Fruit fly (Drosophila melanogaster) whole organism, embryonic: ENCODE results near the gene CG13117.

ENCODE experiments used
- Bteb2 ChIP-seq: fragments of 200-800 bp; sonication (Bioruptor generic); optimal IDR thresholded peaks from 2 replicates; lab custom pipeline; 2016; ENCODE audit warnings: missing biosample characterization, missing genetic modification characterization
- CG11560 ChIP-seq: fragments of 200-800 bp; sonication (Bioruptor generic); IDR thresholded peaks from 3 replicates; pipeline ENCODE4 v1.3.6; 2022; ENCODE audit warnings: missing biosample characterization, missing genetic modification characterization
- CG11695 ChIP-seq: fragments of 200-800 bp; sonication (Bioruptor generic); IDR thresholded peaks from 3 replicates; pipeline ENCODE4 v1.3.6; 2022; ENCODE audit warnings: missing biosample characterization, missing genetic modification characterization
- CG11696 ChIP-seq: fragments of 200-800 bp; sonication (Bioruptor generic); IDR thresholded peaks from 2 replicates; pipeline ENCODE4 v1.3.6; 2022; ENCODE audit warnings: missing biosample characterization, missing genetic modification characterization
- CG13624 ChIP-seq: fragments of 200-800 bp; sonication (Bioruptor generic); optimal IDR thresholded peaks from 2 replicates; lab custom pipeline; 2016; ENCODE audit warnings: missing biosample characterization, missing genetic modification characterization
- CG13775 ChIP-seq: fragments of 200-800 bp; sonication (Bioruptor generic); optimal IDR thresholded peaks from 3 replicates; lab custom pipeline; 2017; ENCODE audit warnings: missing biosample characterization, mild to moderate bottlenecking, missing genetic modification characterization
- CG15514 ChIP-seq: fragments of 200-800 bp; sonication (Bioruptor generic); optimal IDR thresholded peaks from 3 replicates; lab custom pipeline; 2017; ENCODE audit warnings: missing biosample characterization, missing genetic modification characterization, mild to moderate bottlenecking, moderate library complexity, missing genetic modification reagents
- CG1603 ChIP-seq: fragments of 200-800 bp; sonication (Bioruptor generic); optimal IDR thresholded peaks from 2 replicates; lab custom pipeline; 2019; ENCODE audit warnings: missing biosample characterization, mild to moderate bottlenecking, missing genetic modification characterization, moderate library complexity
- CG17568 ChIP-seq: fragments of 200-800 bp; sonication (Bioruptor generic); optimal IDR thresholded peaks from 2 replicates; lab custom pipeline; 2018; ENCODE audit warnings: missing biosample characterization, mild to moderate bottlenecking, missing genetic modification characterization, moderate library complexity
- CG18011 ChIP-seq: fragments of 200-800 bp; sonication (Bioruptor generic); optimal IDR thresholded peaks from 2 replicates; lab custom pipeline; 2017; ENCODE audit warnings: missing biosample characterization, missing genetic modification characterization, mild to moderate bottlenecking, moderate library complexity, missing genotype
- CG18262 ChIP-seq: fragments of 200-800 bp; optimal IDR thresholded peaks from 3 replicates; lab custom pipeline; 2019; ENCODE audit warnings: missing biosample characterization, mild to moderate bottlenecking, missing genetic modification characterization, moderate library complexity
- CG18764 ChIP-seq: fragments of 200-800 bp; sonication (Bioruptor generic); optimal IDR thresholded peaks from 3 replicates; lab custom pipeline; 2016; ENCODE audit warnings: missing biosample characterization, missing genetic modification characterization
- CG4360 ChIP-seq: fragments of 200-800 bp; sonication (Bioruptor generic); IDR thresholded peaks from 2 replicates; pipeline ENCODE4 v1.3.6; 2022; ENCODE audit warnings: missing biosample characterization, missing genetic modification characterization
- CG4424 ChIP-seq: fragments of 200-800 bp; sonication (Bioruptor generic); optimal IDR thresholded peaks from 3 replicates; lab custom pipeline; 2016; ENCODE audit warnings: missing biosample characterization, missing genetic modification characterization
- CG5180 ChIP-seq: fragments of 200-800 bp; sonication (Bioruptor generic); optimal IDR thresholded peaks from 3 replicates; lab custom pipeline; 2017; ENCODE audit warnings: missing biosample characterization, missing genetic modification characterization, mild to moderate bottlenecking, moderate library complexity, missing genetic modification reagents
- CG8944 ChIP-seq: fragments of 200-800 bp; sonication (Bioruptor generic); optimal IDR thresholded peaks from 3 replicates; lab custom pipeline; 2016; ENCODE audit warnings: missing biosample characterization, missing genetic modification characterization
- CG9727 ChIP-seq: fragments of 200-800 bp; sonication (Bioruptor generic); optimal IDR thresholded peaks from 3 replicates; lab custom pipeline; 2017; ENCODE audit warnings: missing biosample characterization, mild to moderate bottlenecking, missing genetic modification characterization
- CG9817 ChIP-seq: fragments of 200-800 bp; sonication (Bioruptor generic); optimal IDR thresholded peaks from 2 replicates; lab custom pipeline; 2018; ENCODE audit warnings: missing biosample characterization, mild to moderate bottlenecking, missing genetic modification characterization, moderate library complexity
- HLH4C ChIP-seq: fragments of 200-800 bp; sonication (Bioruptor generic); IDR thresholded peaks from 3 replicates; pipeline ENCODE4 v1.3.6; 2022; ENCODE audit warnings: missing biosample characterization, missing genetic modification characterization; ENCODE audit not compliant: partially characterized antibody
- Max ChIP-seq: fragments of 200-800 bp; sonication (Bioruptor generic); optimal IDR thresholded peaks from 2 replicates; lab custom pipeline; 2016; ENCODE audit warnings: missing biosample characterization, mild to moderate bottlenecking, missing genetic modification characterization
- Mes4 ChIP-seq: fragments of 200-800 bp; sonication (Bioruptor generic); optimal IDR thresholded peaks from 2 replicates; lab custom pipeline; 2016; ENCODE audit warnings: missing biosample characterization, missing genetic modification characterization
- Nf-YC ChIP-seq: fragments of 200-800 bp; optimal IDR thresholded peaks from 3 replicates; lab custom pipeline; 2019; ENCODE audit warnings: missing biosample characterization, mild to moderate bottlenecking, missing genetic modification characterization, moderate library complexity
- Sox100B ChIP-seq: fragments of 200-800 bp; sonication (Bioruptor generic); optimal IDR thresholded peaks from 3 replicates; lab custom pipeline; 2018; ENCODE audit warnings: missing biosample characterization, mild to moderate bottlenecking, missing genetic modification characterization
- Taf1 ChIP-seq: fragments of 200-800 bp; sonication (Bioruptor generic); IDR thresholded peaks from 2 replicates; pipeline ENCODE4 v1.3.6; 2022; ENCODE audit warnings: missing biosample characterization, missing genetic modification characterization
- Xbp1 ChIP-seq: fragments of 200-800 bp; sonication (Bioruptor generic); optimal IDR thresholded peaks from 3 replicates; lab custom pipeline; 2016; ENCODE audit warnings: missing biosample characterization, mild to moderate bottlenecking, missing genetic modification characterization
- abd-A ChIP-seq: fragments of 200-800 bp; sonication (Bioruptor generic); optimal IDR thresholded peaks from 3 replicates; lab custom pipeline; 2019; ENCODE audit warnings: missing biosample characterization, mild to moderate bottlenecking, missing genetic modification characterization, moderate library complexity
- bowl ChIP-seq: fragments of 200-800 bp; sonication (Bioruptor generic); IDR thresholded peaks from 2 replicates; pipeline ENCODE4 v1.3.6; 2022; ENCODE audit warnings: missing biosample characterization, missing genetic modification characterization
- btn ChIP-seq: fragments of 200-800 bp; sonication (Bioruptor generic); optimal IDR thresholded peaks from 2 replicates; lab custom pipeline; 2016; ENCODE audit warnings: missing biosample characterization, missing genetic modification characterization
- cato ChIP-seq: fragments of 200-800 bp; sonication (Bioruptor generic); optimal IDR thresholded peaks from 2 replicates; lab custom pipeline; 2016; ENCODE audit warnings: missing biosample characterization, missing genetic modification characterization, borderline replicate concordance
- caup ChIP-seq: fragments of 200-800 bp; sonication (Bioruptor generic); optimal IDR thresholded peaks from 3 replicates; lab custom pipeline; 2017; ENCODE audit warnings: missing biosample characterization, mild to moderate bottlenecking, missing genetic modification characterization, moderate library complexity; ENCODE audit not compliant: severe bottlenecking
- cwo ChIP-seq: fragments of 200-800 bp; sonication (Bioruptor generic); optimal IDR thresholded peaks from 3 replicates; lab custom pipeline; 2017; ENCODE audit warnings: missing biosample characterization, missing genetic modification characterization, mild to moderate bottlenecking, moderate library complexity, missing genetic modification reagents
- dati ChIP-seq: fragments of 200-800 bp; sonication (Bioruptor generic); IDR thresholded peaks from 2 replicates; pipeline ENCODE4 v1.3.6; 2022; ENCODE audit warnings: missing biosample characterization, missing genetic modification characterization
- eve ChIP-seq, 2 experiments: fragments of >200 bp; optimal IDR thresholded peaks; 2 replicates each; lab custom pipeline; 2017; ENCODE audit warnings: missing biosample characterization in 2 of 2, missing genetic modification characterization in 2 of 2
- fd64A ChIP-seq: fragments of 200-800 bp; sonication (Bioruptor generic); optimal IDR thresholded peaks from 3 replicates; lab custom pipeline; 2018; ENCODE audit warnings: missing biosample characterization, mild to moderate bottlenecking, missing genetic modification characterization
- gce ChIP-seq: fragments of 200-800 bp; sonication (Bioruptor generic); IDR thresholded peaks from 3 replicates; pipeline ENCODE4 v1.3.6; 2022; ENCODE audit warnings: missing biosample characterization, missing genetic modification characterization
- gt ChIP-seq: fragments of 200-800 bp; sonication (Bioruptor generic); IDR thresholded peaks from 2 replicates; pipeline ENCODE4 v1.3.6; 2022; ENCODE audit warnings: missing biosample characterization, missing genetic modification characterization
- her ChIP-seq: fragments of 200-800 bp; sonication (Bioruptor generic); optimal IDR thresholded peaks from 2 replicates; lab custom pipeline; 2016; ENCODE audit warnings: missing biosample characterization, missing genetic modification characterization
- insv ChIP-seq, 2 experiments: fragments of 200-800 bp; sonication (Bioruptor generic); optimal IDR thresholded peaks; 3 replicates each; lab custom pipeline; 2016 to 2018; ENCODE audit warnings: missing biosample characterization in 2 of 2, missing genetic modification characterization in 2 of 2
- mam ChIP-seq: fragments of 200-800 bp; sonication (Bioruptor generic); optimal IDR thresholded peaks from 3 replicates; lab custom pipeline; 2016; ENCODE audit warnings: missing biosample characterization, missing genetic modification characterization
- nmo ChIP-seq: fragments of 200-800 bp; sonication (Bioruptor generic); optimal IDR thresholded peaks from 2 replicates; lab custom pipeline; 2018; ENCODE audit warnings: missing biosample characterization, mild to moderate bottlenecking, missing genetic modification characterization, moderate library complexity
- sd ChIP-seq: fragments of 200-800 bp; sonication (Bioruptor generic); optimal IDR thresholded peaks from 3 replicates; lab custom pipeline; 2018; ENCODE audit warnings: missing biosample characterization, mild to moderate bottlenecking, missing genetic modification characterization, moderate library complexity
- slou ChIP-seq: fragments of 200-800 bp; sonication (Bioruptor generic); optimal IDR thresholded peaks from 3 replicates; lab custom pipeline; 2016; ENCODE audit warnings: missing biosample characterization, missing genetic modification characterization
- so ChIP-seq: fragments of 200-800 bp; sonication (Bioruptor generic); IDR thresholded peaks from 3 replicates; pipeline ENCODE4 v1.3.6; 2022; ENCODE audit warnings: missing biosample characterization, missing genetic modification characterization
- ssp ChIP-seq: fragments of 200-800 bp; sonication (Bioruptor generic); IDR thresholded peaks from 2 replicates; pipeline ENCODE4 v1.3.6; 2022; ENCODE audit warnings: missing biosample characterization, missing genetic modification characterization
- ttk ChIP-seq: fragments of 200-800 bp; sonication (Bioruptor generic); IDR thresholded peaks from 2 replicates; pipeline ENCODE4 v2.1.2; 2022; ENCODE audit warnings: missing biosample characterization, missing genetic modification characterization
- unpg ChIP-seq: fragments of 200-800 bp; sonication (Bioruptor generic); optimal IDR thresholded peaks from 3 replicates; lab custom pipeline; 2018; ENCODE audit warnings: missing biosample characterization, mild to moderate bottlenecking, missing genetic modification characterization, moderate library complexity
- vfl ChIP-seq: fragments of 200-800 bp; sonication (Bioruptor generic); optimal IDR thresholded peaks from 2 replicates; lab custom pipeline; 2016; ENCODE audit warnings: missing biosample characterization, missing genetic modification characterization
- wor ChIP-seq: fragments of 200-800 bp; sonication (Bioruptor generic); IDR thresholded peaks from 2 replicates; pipeline ENCODE4 v1.3.6; 2022; ENCODE audit warnings: missing biosample characterization, missing genetic modification characterization

Gene CG13117

DNA sequence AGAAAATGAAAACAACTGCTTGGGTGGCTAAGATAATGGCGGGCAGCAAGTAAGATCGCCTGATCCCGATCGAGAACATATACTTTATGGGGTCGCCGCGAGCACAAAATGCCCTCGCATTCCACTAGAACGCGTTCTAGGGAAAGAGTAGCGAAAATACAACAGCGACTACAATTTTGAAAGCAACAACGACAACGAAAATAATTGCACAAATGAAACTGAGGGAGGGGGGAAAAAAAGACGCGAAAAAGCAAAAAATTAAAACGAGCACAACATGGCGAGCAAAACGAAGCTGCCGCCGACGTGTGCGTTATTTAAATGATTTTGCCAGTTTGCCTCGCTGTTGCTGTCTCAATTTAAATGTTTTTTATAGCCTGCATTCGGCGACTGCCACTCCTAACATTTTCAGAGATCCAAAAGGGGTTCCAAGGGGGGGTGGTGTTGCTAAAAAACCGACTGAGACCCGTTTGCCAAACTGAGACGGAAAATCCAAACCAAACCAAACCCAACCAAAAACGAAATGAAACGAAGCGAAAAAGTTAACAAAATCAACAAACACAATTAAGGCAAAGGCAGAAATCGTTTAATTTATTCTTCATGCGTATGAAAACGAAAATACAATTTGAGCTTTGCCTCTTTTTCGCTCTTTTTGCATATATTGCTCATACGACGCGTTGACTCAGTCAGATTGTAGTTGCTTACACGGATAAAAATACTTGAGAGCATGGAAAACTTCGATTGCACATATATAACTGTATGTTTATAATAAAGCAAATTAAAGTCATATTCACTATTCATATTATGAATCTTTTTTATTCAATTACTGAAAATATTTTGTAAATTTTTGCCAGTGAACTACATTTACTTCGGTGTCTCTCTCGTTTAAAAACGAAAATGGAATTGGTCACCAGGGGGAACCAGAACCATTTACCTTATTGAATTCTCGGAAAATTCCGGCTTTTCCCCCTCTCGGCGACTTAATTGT is 43.8 kb upstream of the CG13117 start (continued):
- no peak for TF ChIP-seq HLH4C
- TF ChIP-seq Max (GFP tag; lab: Kevin White, UChicago), result peak; percentile 49
- 0 out of 2 replicates have a peak, but pooled peaks have one; percentile 24 for TF ChIP-seq wor (GFP tag; lab: Robert Waterston, UW)
- peak; percentile 38 for TF ChIP-seq CG9817 (tag; lab: Kevin White, UChicago)
- peak; percentile 18; the same call in 1 of the 2 replicates for TF ChIP-seq bowl
- TF ChIP-seq CG1603, result peak; percentile 26
- TF ChIP-seq Taf1 (GFP tag; lab: Robert Waterston, UW), result peak; percentile 57
- TF ChIP-seq btn (GFP tag; lab: Kevin White, UChicago), result no peak
- no peak for TF ChIP-seq CG5180
- no peak for TF ChIP-seq CG8944 (GFP tag; lab: Kevin White, UChicago)
- TF ChIP-seq unpg (GFP tag; lab: Kevin White, UChicago), result peak; percentile 67
- peak; percentile 26 for TF ChIP-seq Bteb2 (GFP tag; lab: Kevin White, UChicago)
- peak; percentile 29 for TF ChIP-seq sd (tag; lab: Kevin White, UChicago)
- TF ChIP-seq slou (GFP tag; lab: Kevin White, UChicago), result peak; percentile 32
- peak; percentile 46 for TF ChIP-seq CG18011
- peak; percentile 40 for TF ChIP-seq Sox100B
- peak; percentile 26 for TF ChIP-seq CG4424 (GFP tag; lab: Kevin White, UChicago)
- peak; percentile 67 for TF ChIP-seq cwo
- peak; percentile 67 for TF ChIP-seq CG11696 (GFP tag; lab: Robert Waterston, UW)
- TF ChIP-seq her (GFP tag; lab: Kevin White, UChicago), result no peak
- TF ChIP-seq dati, result no peak
- TF ChIP-seq Xbp1 (GFP tag; lab: Kevin White, UChicago), result peak; percentile 56
- TF ChIP-seq abd-A, result peak; percentile 9
- peak; percentile 58 for TF ChIP-seq caup (GFP tag; lab: Kevin White, UChicago)
- no peak for TF ChIP-seq cato
- peak; percentile 3 for TF ChIP-seq Nf-YC
- peak; percentile 86 for TF ChIP-seq CG11695 (GFP tag; lab: Robert Waterston, UW)
- peak; percentile 67 for TF ChIP-seq CG11560 (tag; lab: Robert Waterston, UW)
- TF ChIP-seq gce (GFP tag; lab: Robert Waterston, UW), result peak; percentile 58; the same call in 1 of the 3 replicates
- TF ChIP-seq eve (GFP tag; optimal IDR thresholded peaks at IDR 0.05; lab: Kevin White, UChicago), result peak in 1 of 2 experiments; percentile 80
- peak; percentile 34 for TF ChIP-seq CG18262 (tag; lab: Kevin White, UChicago)
- TF ChIP-seq mam, result peak; percentile 45
- no peak for TF ChIP-seq gt (GFP tag; lab: Robert Waterston, UW)
- peak; percentile 38 for TF ChIP-seq CG18764
- no peak for TF ChIP-seq CG4360 (GFP tag; lab: Robert Waterston, UW)
- no peak for TF ChIP-seq insv (GFP tag; optimal IDR thresholded peaks at IDR 0.05; lab: Kevin White, UChicago)
- TF ChIP-seq nmo (GFP tag; lab: Kevin White, UChicago), result peak; percentile 29
- no peak for TF ChIP-seq fd64A (GFP tag; lab: Kevin White, UChicago)
- TF ChIP-seq ssp, result peak; percentile 58
- TF ChIP-seq so (GFP tag; lab: Robert Waterston, UW), result peak; percentile 78; the same call in 2 of the 3 replicates
- peak; percentile 55 for TF ChIP-seq CG13775
- TF ChIP-seq CG17568 (GFP tag; lab: Kevin White, UChicago), result peak; percentile 7
- peak; percentile 67 for TF ChIP-seq CG9727 (GFP tag; lab: Kevin White, UChicago)
- TF ChIP-seq vfl (GFP tag; lab: Kevin White, UChicago), result peak; percentile 5
- peak; percentile 45 for TF ChIP-seq CG13624 (GFP tag; lab: Kevin White, UChicago)
- no peak for TF ChIP-seq Mes4 (GFP tag; lab: Kevin White, UChicago)
- peak; percentile 47 for TF ChIP-seq CG15514 (GFP tag; lab: Kevin White, UChicago)
- peak; percentile 66; the same call in 1 of the 2 replicates for TF ChIP-seq ttk (GFP tag; lab: Robert Waterston, UW)
